Fruit fly (Drosophila melanogaster) ovary, adult (tissue): ENCODE results near the gene CG12523.

Source experiments
- CG17801 ChIP-seq: fragments of 200-800 bp; optimal IDR thresholded peaks from 2 replicates; lab custom pipeline; 2019; ENCODE audit warnings: missing biosample characterization, mild to moderate bottlenecking, missing genetic modification characterization, moderate library complexity; ENCODE audit not compliant: partially characterized antibody

The CG12523 gene

DNA sequence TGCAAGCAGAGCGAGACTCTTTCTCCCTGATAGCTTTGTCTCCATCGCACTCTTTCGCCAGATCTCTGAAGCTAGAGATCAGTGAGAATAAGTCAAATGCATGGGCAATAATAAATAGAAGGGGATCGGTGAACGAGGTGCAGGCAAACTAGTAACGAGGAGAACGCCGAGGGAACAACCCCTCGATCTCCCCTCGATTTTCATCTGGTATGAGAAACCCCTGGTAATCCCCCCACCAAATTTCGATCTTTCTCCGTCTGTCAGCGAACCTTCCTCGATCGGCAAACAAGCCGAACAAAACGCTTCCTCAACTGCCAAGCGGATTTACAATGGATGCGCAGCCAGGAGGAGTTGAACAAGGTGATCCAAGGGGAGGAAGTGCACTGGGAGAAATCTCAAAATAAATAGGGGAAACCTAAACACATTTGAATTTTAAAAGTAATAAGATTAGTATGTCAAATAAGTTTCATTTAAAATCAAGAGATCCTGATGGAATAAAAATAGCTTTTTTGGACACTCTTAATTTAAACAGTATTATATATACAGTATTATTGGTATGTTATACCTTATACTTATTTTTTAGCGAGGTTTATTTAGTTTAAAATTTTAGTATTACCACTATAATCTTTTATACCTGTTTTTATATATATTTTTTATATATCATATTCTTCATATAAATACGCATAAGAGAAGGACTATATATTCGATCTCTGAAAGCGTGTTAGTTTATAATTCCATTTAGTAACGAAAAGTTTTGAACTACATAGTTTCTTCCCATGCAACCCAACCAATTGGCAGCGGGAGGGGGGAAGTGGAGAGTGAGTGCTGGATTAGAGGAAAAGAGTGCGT lies 9.1 kb upstream of the CG12523 start:
- no peak for TF ChIP-seq CG17801 (GFP tag; lab: Kevin White, UChicago)

DNA sequence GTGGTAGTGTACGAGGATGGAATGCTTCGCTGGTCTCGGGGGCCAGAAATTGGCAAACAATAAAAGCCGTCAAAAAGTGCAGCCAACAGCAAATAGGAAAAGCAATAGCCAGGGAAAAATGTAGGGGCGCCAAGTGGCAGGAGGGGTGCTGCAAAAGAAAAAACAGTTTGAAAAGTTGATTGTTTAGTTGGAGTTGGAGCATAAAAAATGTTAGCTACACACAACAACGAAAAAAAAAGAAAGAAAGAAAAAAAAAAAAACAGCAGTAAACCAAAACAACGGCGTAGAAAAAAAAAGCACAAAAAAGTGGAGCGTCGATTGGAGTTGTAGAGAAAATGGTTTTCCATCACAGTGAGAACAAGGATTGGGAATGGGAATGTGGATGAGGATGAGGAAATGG lies 8.4 kb upstream of the CG12523 start:
- TF ChIP-seq CG17801 (GFP tag; lab: Kevin White, UChicago), result no peak

DNA sequence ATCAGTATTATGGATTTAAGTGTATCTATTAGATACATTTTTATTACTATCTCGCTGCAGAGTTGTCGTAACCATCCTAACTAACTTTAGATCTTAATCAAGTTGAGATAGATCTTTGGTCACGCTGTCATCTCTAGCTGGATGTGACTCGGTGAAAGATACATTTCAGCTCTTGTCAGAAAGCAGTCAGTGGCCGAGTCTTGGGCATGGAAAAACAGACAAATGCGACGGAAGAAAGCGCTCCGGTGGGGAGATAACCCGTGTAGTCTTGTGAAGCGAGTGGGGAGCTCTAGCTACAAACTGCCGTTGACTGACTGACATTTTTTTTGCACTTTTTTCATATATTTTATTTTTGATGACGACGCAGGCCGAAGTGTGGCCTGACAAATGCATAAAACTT lies 7.7 kb upstream of the CG12523 start:
- no peak for TF ChIP-seq CG17801 (GFP tag; lab: Kevin White, UChicago)

DNA sequence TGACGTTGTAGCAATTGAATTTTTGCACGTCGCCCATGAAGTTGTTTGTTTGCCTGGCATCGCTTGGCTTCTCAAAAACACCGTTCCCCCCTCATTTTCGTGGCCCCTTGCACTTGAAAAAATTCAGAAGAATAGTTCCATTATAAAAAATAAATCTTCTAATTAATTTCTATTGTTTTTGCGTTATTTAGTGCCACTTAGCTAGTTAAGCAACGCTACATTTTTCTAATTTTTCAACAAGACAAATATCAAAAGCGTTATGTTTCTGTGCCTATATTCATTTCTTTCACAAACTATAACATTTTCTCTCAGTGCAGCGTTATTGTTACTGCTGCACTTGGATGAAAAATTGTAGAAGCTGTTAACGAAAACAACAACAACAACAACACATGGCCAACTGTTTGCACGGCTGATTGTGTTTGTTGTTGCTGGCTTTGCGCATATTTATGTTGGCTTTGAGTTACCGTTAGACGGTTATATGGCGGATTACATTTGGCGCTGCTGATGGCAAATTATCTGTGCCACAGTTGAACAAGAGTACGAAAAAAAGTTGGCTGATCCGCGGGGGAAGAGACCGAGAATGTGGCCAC lies 7.0 kb upstream of the CG12523 start:
- no peak for TF ChIP-seq CG17801 (GFP tag; lab: Kevin White, UChicago)

DNA sequence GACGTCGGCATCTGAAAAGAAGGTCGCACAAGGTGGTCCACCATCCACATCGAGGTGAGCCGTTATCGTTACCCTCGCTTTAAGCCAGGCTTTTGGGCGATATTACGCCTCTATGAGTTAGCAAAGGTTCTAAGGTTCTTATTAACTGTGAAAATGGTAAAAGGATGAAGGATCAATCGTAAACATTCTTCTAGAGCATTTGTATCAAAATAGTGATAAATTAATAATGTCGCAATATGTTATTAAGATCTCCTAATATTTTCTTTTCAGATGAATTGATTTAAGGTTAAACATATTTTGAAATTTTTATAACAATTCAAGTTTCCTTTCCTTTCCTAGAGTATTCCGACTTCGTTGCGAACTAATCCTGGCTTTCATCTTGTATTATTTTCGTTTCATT lies 5.1 kb upstream of the CG12523 start:
- TF ChIP-seq CG17801 (GFP tag; lab: Kevin White, UChicago), result no peak

DNA sequence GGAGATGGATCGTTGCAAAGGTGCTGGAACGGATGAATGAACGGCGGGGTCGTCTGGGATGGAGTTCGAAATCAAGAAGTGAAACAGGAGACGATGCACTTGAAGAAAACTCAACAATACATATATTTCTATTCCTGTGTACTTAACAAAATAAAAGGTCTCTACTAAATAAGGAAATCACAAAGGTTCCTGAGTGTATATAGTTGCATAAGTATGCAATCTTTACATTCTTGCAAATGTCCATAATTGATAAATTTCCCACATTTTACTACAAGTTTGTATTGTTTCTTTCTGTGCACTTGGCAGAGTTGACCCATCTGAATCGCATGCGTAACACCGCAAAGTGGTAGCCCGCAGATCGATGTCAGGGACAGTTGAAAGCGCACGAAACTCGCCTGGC lies 1.0 kb upstream of the CG12523 start:
- TF ChIP-seq CG17801 (GFP tag; lab: Kevin White, UChicago), result no peak

DNA sequence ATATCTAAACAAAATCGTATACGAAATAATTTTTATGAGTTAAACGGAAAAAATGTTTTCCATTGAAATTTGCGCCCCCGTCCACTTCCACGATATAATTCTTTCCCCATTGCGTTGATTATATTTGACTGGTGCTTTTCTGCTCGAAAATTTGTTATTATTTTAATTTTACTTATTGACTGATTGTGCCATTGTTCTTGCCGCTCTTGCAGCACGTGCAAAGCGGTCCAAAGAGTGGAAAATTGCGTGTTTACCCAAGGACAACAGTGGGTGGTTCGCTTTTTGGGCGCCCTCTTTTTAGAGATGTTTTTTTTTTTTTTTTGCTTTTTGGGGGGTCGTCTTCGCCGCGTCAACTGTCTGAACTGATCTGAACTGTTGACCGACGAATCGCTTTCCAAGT lies 2.1 kb downstream of the CG12523 start:
- no peak for TF ChIP-seq CG17801 (GFP tag; lab: Kevin White, UChicago)

DNA sequence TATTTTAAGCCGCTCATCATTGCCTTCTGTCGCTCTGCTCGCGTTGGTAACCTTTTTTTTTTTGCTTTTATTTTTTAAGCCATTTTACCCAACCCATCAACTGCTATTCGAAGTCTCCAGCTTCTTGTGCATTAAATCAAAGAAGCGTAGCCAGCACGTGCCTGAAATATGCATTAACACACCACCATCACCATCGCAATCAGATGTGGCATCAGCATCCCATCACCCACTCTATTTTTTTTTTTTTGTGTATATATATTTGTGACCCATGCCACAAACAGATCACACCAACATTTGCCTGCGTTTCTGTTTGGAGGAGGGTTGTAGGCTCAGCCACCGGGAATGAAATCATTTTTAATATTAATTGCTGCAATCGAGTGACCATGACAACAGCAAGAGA lies 8.0 kb downstream of the CG12523 start:
- TF ChIP-seq CG17801 (GFP tag; lab: Kevin White, UChicago), result no peak

DNA sequence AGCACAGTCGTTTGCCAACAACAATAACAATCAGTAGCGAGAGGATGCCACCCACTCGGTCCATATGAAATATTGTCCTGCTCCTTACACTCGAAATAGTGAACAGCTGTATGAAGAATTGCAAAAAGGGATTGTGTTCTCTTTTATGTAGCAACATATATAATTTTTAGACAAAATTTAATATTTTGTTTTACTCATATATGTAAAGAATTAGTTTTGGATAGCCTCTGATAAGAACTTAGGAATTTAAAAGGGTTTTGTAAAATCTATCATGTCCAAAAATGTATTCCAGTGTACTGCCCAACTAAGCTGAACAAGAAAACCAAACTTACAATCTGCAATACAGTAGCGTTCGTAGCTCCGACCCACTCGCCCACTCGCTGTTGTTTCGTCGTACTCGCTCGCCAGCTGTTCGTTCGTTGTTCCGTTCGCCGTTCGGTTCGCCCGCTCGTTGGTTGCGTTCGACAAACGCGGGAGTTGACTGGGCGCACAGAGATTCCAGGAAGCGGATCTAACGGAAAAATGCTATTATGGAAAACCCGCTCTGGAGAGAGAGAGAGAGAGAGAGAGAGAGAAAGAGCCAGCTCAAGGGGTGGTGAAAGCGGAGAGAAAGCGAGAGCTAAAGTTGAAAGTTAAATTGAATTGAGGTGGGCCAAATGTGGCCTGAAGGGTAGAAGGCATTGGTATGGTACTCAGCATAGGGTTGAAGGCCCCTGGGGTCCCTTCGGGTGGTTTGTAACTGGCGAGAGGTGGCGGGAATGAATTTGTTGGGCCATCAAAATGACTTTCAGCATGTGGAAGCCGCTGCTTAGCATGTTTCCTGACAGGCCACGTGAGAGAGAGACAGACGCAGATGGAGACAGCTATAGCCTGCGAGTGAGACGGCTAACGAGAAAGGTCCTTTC lies 9.8 kb downstream of the CG12523 start:
- no peak for TF ChIP-seq CG17801 (GFP tag; lab: Kevin White, UChicago)

DNA sequence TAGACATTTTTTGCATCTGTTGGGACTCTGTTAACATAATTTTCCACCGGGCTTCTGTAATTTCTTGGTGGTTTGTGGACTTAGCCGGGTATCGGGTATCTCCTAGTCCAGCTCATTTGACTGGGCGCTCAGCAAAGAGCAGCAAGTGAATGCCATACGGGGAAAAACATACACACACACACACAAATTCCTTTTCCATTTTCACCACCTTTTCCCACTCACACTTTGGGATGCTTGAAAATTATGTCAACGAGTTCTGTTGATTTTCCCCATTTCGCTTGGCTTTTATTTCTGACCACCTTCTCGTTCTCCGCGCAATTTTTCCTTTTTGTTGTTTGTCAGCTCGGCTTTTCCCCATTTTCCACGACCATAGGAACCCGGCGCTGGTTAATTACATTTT lies 10.9 kb downstream of the CG12523 start:
- TF ChIP-seq CG17801 (GFP tag; lab: Kevin White, UChicago), result no peak

DNA sequence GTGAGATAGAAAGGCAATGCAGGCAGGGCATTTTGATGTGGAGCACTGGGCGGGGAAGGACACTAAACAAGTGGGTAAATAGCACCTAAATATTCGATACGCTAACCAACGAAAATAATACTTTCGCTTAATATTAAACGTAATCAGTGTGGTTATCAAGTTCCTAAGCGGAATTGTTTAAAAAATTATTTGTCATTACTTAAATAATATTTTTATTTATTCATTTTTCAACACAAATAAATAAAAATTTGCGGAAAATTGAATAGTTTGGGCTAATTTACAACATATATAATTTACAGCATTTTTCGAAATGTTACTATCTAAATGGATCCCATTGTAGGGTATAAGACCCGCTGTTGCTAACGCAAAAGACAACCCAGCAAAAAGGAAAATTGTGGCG lies 11.9 kb downstream of the CG12523 start:
- TF ChIP-seq CG17801 (GFP tag; lab: Kevin White, UChicago), result no peak

DNA sequence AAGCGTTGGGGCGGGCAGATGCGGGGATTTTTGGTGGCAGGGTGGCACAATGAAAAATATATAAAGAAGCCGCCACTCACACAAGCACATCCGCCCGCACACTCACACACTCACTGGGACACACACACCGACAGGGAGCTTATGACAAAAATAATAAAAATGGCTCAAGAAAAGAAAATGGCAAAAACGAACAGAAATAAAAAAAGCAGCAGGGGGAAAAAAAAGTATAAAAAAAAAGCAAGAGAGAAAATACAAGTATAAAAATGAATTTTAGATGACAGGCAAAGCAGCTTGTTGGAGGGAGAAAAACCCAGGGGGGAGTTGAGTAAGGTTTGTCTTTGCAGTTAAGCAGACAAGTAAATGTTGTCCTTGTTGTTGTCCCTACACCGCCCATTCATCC lies 12.9 kb downstream of the CG12523 start:
- no peak for TF ChIP-seq CG17801 (GFP tag; lab: Kevin White, UChicago)

DNA sequence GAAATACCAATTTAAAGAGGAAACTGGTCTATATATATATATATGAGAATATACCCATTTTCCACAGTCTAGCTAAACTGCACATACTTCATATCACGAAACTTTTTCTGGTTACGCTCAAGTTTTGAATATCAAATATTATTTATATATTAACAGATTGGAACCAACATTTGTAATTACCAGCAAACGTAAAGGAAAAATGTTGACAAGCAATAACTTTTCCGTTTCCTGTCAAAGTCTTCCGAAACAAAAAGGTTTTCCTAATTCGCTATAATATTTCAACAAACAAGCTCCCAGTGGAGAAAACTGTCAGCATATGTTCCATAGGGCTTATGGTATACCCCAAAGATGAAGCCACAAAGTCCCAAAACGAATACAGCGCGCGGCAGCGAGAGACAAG lies 13.5 kb downstream of the CG12523 start, which contains the start of gene CG42831:
CG42831 (plus strand) TSS at position 301 of the 400 bp plus-strand sequence.
- TF ChIP-seq CG17801 (GFP tag; lab: Kevin White, UChicago), result no peak

DNA sequence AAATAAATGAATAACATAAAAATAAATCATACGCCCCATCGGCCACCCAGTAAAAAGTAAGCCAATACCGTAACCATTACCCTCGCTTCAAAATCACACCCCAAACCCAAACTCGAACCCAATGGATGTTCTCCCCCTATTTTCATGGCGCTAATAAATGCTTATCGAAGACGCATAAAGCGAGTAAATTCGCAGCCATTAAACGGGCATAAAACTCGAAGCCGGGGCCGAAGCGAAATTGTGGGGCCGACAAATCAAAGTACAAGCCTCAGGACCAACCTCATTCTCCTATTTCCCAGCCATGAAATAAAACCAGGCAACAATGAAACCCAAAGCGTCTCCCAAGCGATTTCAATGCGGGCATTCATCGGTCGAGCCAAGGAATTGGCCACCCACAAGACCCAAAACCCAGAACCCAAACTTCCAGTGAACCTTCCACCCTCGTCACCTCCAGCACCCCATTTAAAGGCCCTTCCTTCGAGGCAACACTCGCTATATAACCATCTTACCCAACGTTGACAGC lies 14.0 kb downstream of the CG12523 start:
- TF ChIP-seq CG17801 (GFP tag; lab: Kevin White, UChicago), result no peak
